Fruit fly (Drosophila melanogaster) whole organism, embryonic: ENCODE data around the gene Art9.
A peak's percentile ranks its signal among the peaks of the same experiment; 100 is the strongest.

Experiments used
- CG10267 ChIP-seq: fragments of 200-800 bp; sonication (Bioruptor generic); optimal IDR thresholded peaks from 2 replicates; lab custom pipeline; 2018; ENCODE audit warnings: missing biosample characterization, mild to moderate bottlenecking, missing genetic modification characterization, moderate library complexity
- CG10431 ChIP-seq: fragments of 200-800 bp; sonication (Bioruptor generic); optimal IDR thresholded peaks from 3 replicates; lab custom pipeline; 2018; ENCODE audit warnings: missing biosample characterization, mild to moderate bottlenecking, missing genetic modification characterization
- CG10565 ChIP-seq: fragments of 200-800 bp; sonication (Bioruptor generic); optimal IDR thresholded peaks from 3 replicates; lab custom pipeline; 2016; ENCODE audit warnings: missing biosample characterization, mild to moderate bottlenecking, missing genetic modification characterization
- CG10979 ChIP-seq: fragments of 200-800 bp; sonication (Bioruptor generic); optimal IDR thresholded peaks from 2 replicates; lab custom pipeline; 2018; ENCODE audit warnings: missing biosample characterization, mild to moderate bottlenecking, missing genetic modification characterization, moderate library complexity
- CG12391 ChIP-seq: fragments of 200-800 bp; sonication (Bioruptor generic); optimal IDR thresholded peaks from 3 replicates; lab custom pipeline; 2018; ENCODE audit warnings: missing biosample characterization, mild to moderate bottlenecking, missing genetic modification characterization, moderate library complexity
- CG12659 ChIP-seq: fragments of 200-800 bp; sonication (Bioruptor generic); optimal IDR thresholded peaks from 3 replicates; lab custom pipeline; 2017; ENCODE audit warnings: mild to moderate bottlenecking, missing biosample characterization, missing genetic modification reagents, missing genetic modification characterization
- CG13287 ChIP-seq: fragments of 200-800 bp; sonication (Bioruptor generic); IDR thresholded peaks from 2 replicates; pipeline ENCODE4 v1.3.6; 2022; ENCODE audit warnings: missing biosample characterization, missing genetic modification characterization; ENCODE audit not compliant: partially characterized antibody
- CG13296 ChIP-seq: fragments of 200-800 bp; sonication (Bioruptor generic); optimal IDR thresholded peaks from 3 replicates; lab custom pipeline; 2018; ENCODE audit warnings: missing biosample characterization, mild to moderate bottlenecking, missing genetic modification characterization
- CG15479 ChIP-seq: fragments of 200-800 bp; sonication (Bioruptor generic); optimal IDR thresholded peaks from 3 replicates; lab custom pipeline; 2019; ENCODE audit warnings: missing biosample characterization, mild to moderate bottlenecking, missing genetic modification characterization, moderate library complexity
- CG17361 ChIP-seq: fragments of 200-800 bp; sonication (Bioruptor generic); IDR thresholded peaks from 3 replicates; pipeline ENCODE4 v1.3.6; 2022; ENCODE audit warnings: missing biosample characterization, missing genetic modification characterization
- CG17829 ChIP-seq: fragments of 200-800 bp; optimal IDR thresholded peaks from 2 replicates; lab custom pipeline; 2019; ENCODE audit warnings: missing biosample characterization, mild to moderate bottlenecking, missing genetic modification characterization, moderate library complexity
- CG31388 ChIP-seq: fragments of 200-800 bp; sonication (Bioruptor generic); optimal IDR thresholded peaks from 2 replicates; lab custom pipeline; 2016; ENCODE audit warnings: missing biosample characterization, missing genetic modification characterization
- CG34422 ChIP-seq: fragments of 200-800 bp; sonication (Bioruptor generic); IDR thresholded peaks from 3 replicates; pipeline ENCODE4 v1.3.6; 2022; ENCODE audit warnings: missing biosample characterization, missing genetic modification characterization
- CG3995 ChIP-seq: fragments of 200-800 bp; sonication (Bioruptor generic); optimal IDR thresholded peaks from 3 replicates; lab custom pipeline; 2016; ENCODE audit warnings: missing biosample characterization, missing genetic modification characterization
- CG42726 ChIP-seq: fragments of 200-800 bp; sonication (Bioruptor generic); IDR thresholded peaks from 2 replicates; pipeline ENCODE4 v1.3.6; 2022; ENCODE audit warnings: missing biosample characterization, missing genetic modification characterization; ENCODE audit not compliant: partially characterized antibody
- CG4360 ChIP-seq: fragments of 200-800 bp; sonication (Bioruptor generic); IDR thresholded peaks from 2 replicates; pipeline ENCODE4 v1.3.6; 2022; ENCODE audit warnings: missing biosample characterization, missing genetic modification characterization
- CG6272 ChIP-seq: fragments of 200-800 bp; sonication (Bioruptor generic); IDR thresholded peaks from 2 replicates; pipeline ENCODE4 v1.3.6; 2022; ENCODE audit warnings: missing biosample characterization, missing genetic modification characterization
- CG6654 ChIP-seq: fragments of 200-800 bp; sonication (Bioruptor generic); optimal IDR thresholded peaks from 2 replicates; lab custom pipeline; 2017; ENCODE audit warnings: missing biosample characterization, mild to moderate bottlenecking, missing genetic modification characterization
- CG7357 ChIP-seq: fragments of 200-800 bp; sonication (Bioruptor generic); IDR thresholded peaks from 3 replicates; pipeline ENCODE4 v1.3.6; 2022; ENCODE audit warnings: missing biosample characterization, missing genetic modification characterization
- CG7556 ChIP-seq: fragments of 200-800 bp; sonication (Bioruptor generic); optimal IDR thresholded peaks from 2 replicates; lab custom pipeline; 2017; ENCODE audit warnings: missing biosample characterization, mild to moderate bottlenecking, missing genetic modification characterization
- CG7928 ChIP-seq: fragments of 200-800 bp; sonication (Bioruptor generic); optimal IDR thresholded peaks from 2 replicates; lab custom pipeline; 2017; ENCODE audit warnings: missing biosample characterization, mild to moderate bottlenecking, missing genetic modification characterization
- CG8089 ChIP-seq: fragments of 200-800 bp; sonication (Bioruptor generic); optimal IDR thresholded peaks from 3 replicates; lab custom pipeline; 2016; ENCODE audit warnings: missing biosample characterization, missing genetic modification characterization
- CrebB ChIP-seq: fragments of 200-800 bp; sonication (Bioruptor generic); optimal IDR thresholded peaks from 3 replicates; lab custom pipeline; 2018; ENCODE audit warnings: missing biosample characterization, mild to moderate bottlenecking, missing genetic modification characterization
- Doc3 ChIP-seq: fragments of 200-800 bp; sonication (Bioruptor generic); IDR thresholded peaks from 3 replicates; pipeline ENCODE4 v1.3.6; 2022; ENCODE audit warnings: missing biosample characterization, missing genetic modification characterization; ENCODE audit not compliant: partially characterized antibody
- MBD-R2 ChIP-seq: fragments of 200-800 bp; sonication (Bioruptor generic); IDR thresholded peaks from 2 replicates; pipeline ENCODE4 v1.3.6; 2022; ENCODE audit warnings: missing biosample characterization, missing genetic modification characterization
- Med ChIP-seq: fragments of 200-800 bp; sonication (Bioruptor generic); peaks from one replicate; lab custom pipeline; 2016; ENCODE audit warnings: missing biosample characterization, missing genetic modification characterization, mild to moderate bottlenecking, inconsistent platforms, moderate library complexity
- Nf-YA ChIP-seq: fragments of 200-800 bp; sonication (Bioruptor generic); IDR thresholded peaks from 2 replicates; pipeline ENCODE4 v1.3.6; 2022; ENCODE audit warnings: missing biosample characterization, missing genetic modification characterization
- Nf-YC ChIP-seq: fragments of 200-800 bp; optimal IDR thresholded peaks from 3 replicates; lab custom pipeline; 2019; ENCODE audit warnings: missing biosample characterization, mild to moderate bottlenecking, missing genetic modification characterization, moderate library complexity
- Oaz ChIP-seq: fragments of 200-800 bp; sonication (Bioruptor generic); IDR thresholded peaks from 2 replicates; pipeline ENCODE4 v1.3.6; 2022; ENCODE audit warnings: missing biosample characterization, missing genetic modification characterization
- Opbp ChIP-seq: fragments of 200-800 bp; sonication (Bioruptor generic); IDR thresholded peaks from 3 replicates; pipeline ENCODE4 v1.3.6; 2022; ENCODE audit warnings: missing biosample characterization, missing genetic modification characterization; ENCODE audit not compliant: partially characterized antibody
- Sox100B ChIP-seq: fragments of 200-800 bp; sonication (Bioruptor generic); optimal IDR thresholded peaks from 3 replicates; lab custom pipeline; 2018; ENCODE audit warnings: missing biosample characterization, mild to moderate bottlenecking, missing genetic modification characterization
- Tbp ChIP-seq: fragments of >200 bp; optimal IDR thresholded peaks from 2 replicates; lab custom pipeline; 2018; ENCODE audit warnings: missing biosample characterization, missing genetic modification characterization
- Vsx1 ChIP-seq: fragments of 200-800 bp; sonication (Bioruptor generic); optimal IDR thresholded peaks from 2 replicates; lab custom pipeline; 2017; ENCODE audit warnings: missing biosample characterization, mild to moderate bottlenecking, missing genetic modification characterization, missing genetic modification reagents
- Xbp1 ChIP-seq: fragments of 200-800 bp; sonication (Bioruptor generic); optimal IDR thresholded peaks from 3 replicates; lab custom pipeline; 2016; ENCODE audit warnings: missing biosample characterization, mild to moderate bottlenecking, missing genetic modification characterization
- Xrp1 ChIP-seq: fragments of 200-800 bp; sonication (Bioruptor generic); IDR thresholded peaks from 2 replicates; pipeline ENCODE4 v1.3.6; 2022; ENCODE audit warnings: missing biosample characterization, missing genetic modification characterization
- YL-1 ChIP-seq: fragments of 200-800 bp; sonication (Bioruptor generic); optimal IDR thresholded peaks from 3 replicates; lab custom pipeline; 2017; ENCODE audit warnings: missing biosample characterization, mild to moderate bottlenecking, missing genetic modification characterization
- ab ChIP-seq: fragments of 200-800 bp; sonication (Bioruptor generic); optimal IDR thresholded peaks from 2 replicates; lab custom pipeline; 2016; ENCODE audit warnings: missing biosample characterization, missing genetic modification characterization
- crol ChIP-seq: fragments of 200-800 bp; sonication (Bioruptor generic); IDR thresholded peaks from 2 replicates; pipeline ENCODE4 v1.3.6; 2022; ENCODE audit warnings: missing biosample characterization, missing genetic modification characterization
- danr ChIP-seq: fragments of 200-800 bp; sonication (Bioruptor generic); IDR thresholded peaks from 2 replicates; pipeline ENCODE4 v1.3.6; 2022; ENCODE audit warnings: missing biosample characterization, missing genetic modification characterization
- gsb-n ChIP-seq: fragments of 200-800 bp; sonication (Bioruptor generic); optimal IDR thresholded peaks from 3 replicates; lab custom pipeline; 2018; ENCODE audit warnings: missing biosample characterization, mild to moderate bottlenecking, missing genetic modification characterization
- h ChIP-seq: fragments of >200 bp; optimal IDR thresholded peaks from 2 replicates; lab custom pipeline; 2017
- her ChIP-seq: fragments of 200-800 bp; sonication (Bioruptor generic); optimal IDR thresholded peaks from 2 replicates; lab custom pipeline; 2016; ENCODE audit warnings: missing biosample characterization, missing genetic modification characterization
- lmd ChIP-seq: fragments of 200-800 bp; sonication (Bioruptor generic); IDR thresholded peaks from 2 replicates; pipeline ENCODE4 v1.3.6; 2022; ENCODE audit warnings: missing biosample characterization, missing genetic modification characterization
- onecut ChIP-seq: fragments of 200-800 bp; sonication (Bioruptor generic); IDR thresholded peaks from 2 replicates; pipeline ENCODE4 v1.3.6; 2022; ENCODE audit warnings: missing biosample characterization, missing genetic modification characterization
- pan ChIP-seq, 4 experiments: fragments of >200 bp in 3 of 4; fragments of 200-800 bp in 1 of 4; sonication (Bioruptor generic) in 1 of 4; optimal IDR thresholded peaks in 3 of 4; IDR thresholded peaks in 1 of 4; 2 replicates each; pipeline versions ENCODE4 v1.3.6 to Lab custom; 2017 to 2022; ENCODE audit warnings: missing biosample characterization in 2 of 4, missing genetic modification characterization in 2 of 4, mixed read lengths in 1 of 4
- psq ChIP-seq: fragments of 200-800 bp; sonication (Bioruptor generic); optimal IDR thresholded peaks from 2 replicates; lab custom pipeline; 2017; ENCODE audit warnings: missing biosample characterization, missing genetic modification characterization
- ranshi ChIP-seq: fragments of 200-800 bp; sonication (Bioruptor generic); IDR thresholded peaks from 2 replicates; pipeline ENCODE4 v1.3.6; 2022; ENCODE audit warnings: missing biosample characterization, missing genetic modification characterization
- run ChIP-seq: fragments of 200-800 bp; sonication (Bioruptor generic); optimal IDR thresholded peaks from 3 replicates; lab custom pipeline; 2018; ENCODE audit warnings: missing biosample characterization, mild to moderate bottlenecking, missing genetic modification characterization
- sim ChIP-seq: fragments of 200-800 bp; sonication (Bioruptor generic); IDR thresholded peaks from 2 replicates; pipeline ENCODE4 v1.3.6; 2022; ENCODE audit warnings: missing biosample characterization, missing genetic modification characterization
- sisA ChIP-seq: fragments of 200-800 bp; sonication (Bioruptor generic); IDR thresholded peaks from 2 replicates; pipeline ENCODE4 v1.3.6; 2022; ENCODE audit warnings: missing biosample characterization, missing genetic modification characterization

Art9 gene

dm6 chr3R:13971728-13972448 lies 28.6 kb upstream of the Art9 start (continued):
- TF ChIP-seq Nf-YC (tag; lab: Kevin White, UChicago) (no peak), CG7357 (GFP tag; lab: Robert Waterston, UW) (no peak), Opbp (GFP tag; lab: Robert Waterston, UW) (no peak), CG6654 (GFP tag; lab: Kevin White, UChicago) (no peak), ab (GFP tag; lab: Kevin White, UChicago) (no peak), Med (no peak), CG10565 (no peak), CG42726 (GFP tag; lab: Robert Waterston, UW) (no peak), danr (GFP tag; lab: Robert Waterston, UW) (no peak), CG31388 (GFP tag; lab: Kevin White, UChicago) (no peak), sim (GFP tag; lab: Robert Waterston, UW) (no peak), CG12391 (tag; lab: Kevin White, UChicago) (peak; percentile 39), her (GFP tag; lab: Kevin White, UChicago) (no peak), CG10267 (tag; lab: Kevin White, UChicago) (peak; percentile 29), Nf-YA (GFP tag; lab: Robert Waterston, UW) (no peak), gsb-n (tag; lab: Kevin White, UChicago) (peak; percentile 4), CG7556 (GFP tag; lab: Kevin White, UChicago) (peak; percentile 5), CG34422 (GFP tag; lab: Robert Waterston, UW) (no peak), CG12659 (GFP tag; lab: Kevin White, UChicago) (no peak), Tbp (GFP tag; lab: Kevin White, UChicago) (no peak), YL-1 (GFP tag; lab: Kevin White, UChicago) (no peak), Doc3 (GFP tag; lab: Robert Waterston, UW) (no peak), CG4360 (0 out of 2 replicates have a peak, but pooled peaks have one; percentile 7), h (lab: Kevin White, UChicago) (no peak), CG7928 (GFP tag; lab: Kevin White, UChicago) (no peak), CG15479 (GFP tag; lab: Kevin White, UChicago) (peak; percentile 50), MBD-R2 (no peak), Sox100B (GFP tag; lab: Kevin White, UChicago) (no peak), CG17361 (GFP tag; lab: Robert Waterston, UW) (0 out of 3 replicates have a peak, but pooled peaks have one; percentile 27), sisA (GFP tag; lab: Robert Waterston, UW) (no peak), CG8089 (GFP tag; lab: Kevin White, UChicago) (no peak), Xbp1 (GFP tag; lab: Kevin White, UChicago) (no peak), psq (GFP tag; lab: Kevin White, UChicago) (no peak), Oaz (GFP tag; lab: Robert Waterston, UW) (no peak), ranshi (no peak), CG6272 (GFP tag; lab: Robert Waterston, UW) (no peak), Xrp1 (GFP tag; lab: Robert Waterston, UW) (peak; percentile 54), lmd (GFP tag; lab: Robert Waterston, UW) (no peak), Vsx1 (GFP tag; lab: Kevin White, UChicago) (no peak), CG13296 (GFP tag; lab: Kevin White, UChicago) (no peak), CG13287 (no peak), run (tag; lab: Kevin White, UChicago) (no peak), onecut (GFP tag; lab: Robert Waterston, UW) (no peak), CG17829 (tag; lab: Kevin White, UChicago) (peak; percentile 3), CrebB (tag; lab: Kevin White, UChicago) (no peak), crol (peak; percentile 85), pan (optimal IDR thresholded peaks at IDR 0.05; lab: Kevin White, UChicago) (no peak), pan (GFP tag; optimal IDR thresholded peaks at IDR 0.05 in 1 of 2, IDR thresholded peaks at IDR 0.05 in 1 of 2) (peak in 1 of 2 experiments; percentile 16), CG10979 (tag; lab: Kevin White, UChicago) (peak; percentile 53), CG3995 (GFP tag; lab: Kevin White, UChicago) (no peak), CG10431 (GFP tag; lab: Kevin White, UChicago) (no peak)
